Worm (Caenorhabditis elegans) whole organism, mixed stage, embryonic: ENCODE data around the gene R03D7.8.

ENCODE experiments used
- M03D4.4 ChIP-seq: sonication (generic microtip); optimal IDR thresholded peaks from 2 replicates; lab custom pipeline; 2017; ENCODE audit warnings: mild to moderate bottlenecking, missing genetic modification characterization, missing compliant biosample characterization
- bed-3 ChIP-seq: fragments of 200-800 bp; sonication (Bioruptor generic); optimal IDR thresholded peaks from 3 replicates; lab custom pipeline; 2018; ENCODE audit warnings: mild to moderate bottlenecking, missing genetic modification characterization, moderate library complexity, missing compliant biosample characterization
- blmp-1 ChIP-seq: fragments of 150-350 bp; optimal IDR thresholded peaks from 2 replicates; lab custom pipeline; 2014; ENCODE audit warnings: missing biosample characterization, missing genetic modification characterization
- ceh-39 ChIP-seq: fragments of 150-350 bp; optimal IDR thresholded peaks from 2 replicates; lab custom pipeline; 2014; ENCODE audit warnings: missing biosample characterization, missing genetic modification characterization
- ceh-43 ChIP-seq: fragments of 200-800 bp; sonication (Bioruptor generic); optimal IDR thresholded peaks from 2 replicates; lab custom pipeline; 2018; ENCODE audit warnings: mild to moderate bottlenecking, missing genetic modification characterization, moderate library complexity, missing compliant biosample characterization
- ceh-83 ChIP-seq: fragments of 200-800 bp; sonication (Bioruptor generic); optimal IDR thresholded peaks from 2 replicates; lab custom pipeline; 2018; ENCODE audit warnings: mild to moderate bottlenecking, missing genetic modification characterization, missing compliant biosample characterization
- ces-1 ChIP-seq: fragments of 150-350 bp; optimal IDR thresholded peaks from 2 replicates; lab custom pipeline; 2014; ENCODE audit warnings: missing biosample characterization, missing genetic modification reagents, missing genetic modification characterization
- cnd-1 ChIP-seq: fragments of 200-800 bp; sonication (Bioruptor generic); optimal IDR thresholded peaks from 2 replicates; lab custom pipeline; 2018; ENCODE audit warnings: mild to moderate bottlenecking, missing genetic modification characterization, missing compliant biosample characterization
- drap-1 ChIP-seq: fragments of 200-800 bp; sonication (Bioruptor generic); optimal IDR thresholded peaks from 3 replicates; lab custom pipeline; 2018; ENCODE audit warnings: mild to moderate bottlenecking, missing genetic modification characterization, missing compliant biosample characterization
- elt-1 ChIP-seq: sonication (generic microtip); optimal IDR thresholded peaks from 2 replicates; lab custom pipeline; 2017; ENCODE audit warnings: missing genetic modification characterization, mild to moderate bottlenecking, missing compliant biosample characterization, antibody characterized with exemption, moderate library complexity, borderline replicate concordance; ENCODE audit not compliant: insufficient read depth
- elt-3 ChIP-seq: fragments of 150-350 bp; optimal IDR thresholded peaks from 2 replicates; lab custom pipeline; 2014; ENCODE audit warnings: missing biosample characterization, missing genetic modification characterization
- flh-1 ChIP-seq: fragments of 200-800 bp; sonication (Bioruptor generic); optimal IDR thresholded peaks from 2 replicates; lab custom pipeline; 2018; ENCODE audit warnings: mild to moderate bottlenecking, missing genetic modification characterization, moderate library complexity, missing compliant biosample characterization
- ham-2 ChIP-seq: fragments of 200-800 bp; sonication (Bioruptor generic); optimal IDR thresholded peaks from 2 replicates; lab custom pipeline; 2018; ENCODE audit warnings: mild to moderate bottlenecking, missing genetic modification characterization, missing compliant biosample characterization
- lin-13 ChIP-seq: fragments of 150-350 bp; optimal IDR thresholded peaks from 2 replicates; lab custom pipeline; 2014; ENCODE audit warnings: missing biosample characterization, missing genetic modification characterization
- lin-32 ChIP-seq: fragments of 200-800 bp; sonication (Bioruptor generic); optimal IDR thresholded peaks from 2 replicates; lab custom pipeline; 2018; ENCODE audit warnings: mild to moderate bottlenecking, missing genetic modification characterization, missing compliant biosample characterization
- lsy-2 ChIP-seq: fragments of 150-350 bp; optimal IDR thresholded peaks from 2 replicates; lab custom pipeline; 2014; ENCODE audit warnings: missing biosample characterization, missing genetic modification characterization
- mab-5 ChIP-seq: fragments of 150-350 bp; optimal IDR thresholded peaks from 2 replicates; lab custom pipeline; 2014; ENCODE audit warnings: missing biosample characterization, missing genetic modification characterization
- mep-1 ChIP-seq: fragments of 150-350 bp; optimal IDR thresholded peaks from 2 replicates; lab custom pipeline; 2017; ENCODE audit warnings: missing biosample characterization, missing genetic modification reagents, missing genetic modification characterization, inconsistent platforms
- mls-2 ChIP-seq: sonication (generic microtip); optimal IDR thresholded peaks from 2 replicates; lab custom pipeline; 2016; ENCODE audit warnings: mild to moderate bottlenecking, missing genetic modification characterization, moderate library complexity, missing compliant biosample characterization
- nhr-12 ChIP-seq: fragments of 150-350 bp; optimal IDR thresholded peaks from 2 replicates; lab custom pipeline; 2014; ENCODE audit warnings: missing biosample characterization, missing genetic modification characterization
- nhr-2 ChIP-seq: fragments of 150-350 bp; optimal IDR thresholded peaks from 2 replicates; lab custom pipeline; 2014; ENCODE audit warnings: missing biosample characterization, missing genetic modification characterization
- nhr-237 ChIP-seq: fragments of 150-350 bp; optimal IDR thresholded peaks from 2 replicates; lab custom pipeline; 2014; ENCODE audit warnings: missing biosample characterization, missing genetic modification characterization
- nhr-76 ChIP-seq: sonication (generic microtip); optimal IDR thresholded peaks from 2 replicates; lab custom pipeline; 2017; ENCODE audit warnings: missing biosample characterization, missing genetic modification characterization
- sem-2 ChIP-seq: fragments of 200-800 bp; sonication (Bioruptor generic); optimal IDR thresholded peaks from 2 replicates; lab custom pipeline; 2018; ENCODE audit warnings: mild to moderate bottlenecking, missing genetic modification characterization, missing compliant biosample characterization
- snpc-4 ChIP-seq: fragments of 150-350 bp; optimal IDR thresholded peaks from 2 replicates; lab custom pipeline; 2014; ENCODE audit warnings: missing biosample characterization, missing genetic modification characterization
- sptf-1 ChIP-seq: sonication (generic microtip); optimal IDR thresholded peaks from 2 replicates; lab custom pipeline; 2017; ENCODE audit warnings: mild to moderate bottlenecking, missing genetic modification characterization, moderate library complexity, missing compliant biosample characterization
- unc-120 ChIP-seq: sonication (generic microtip); optimal IDR thresholded peaks from 2 replicates; lab custom pipeline; 2017; ENCODE audit warnings: missing genetic modification characterization, missing compliant biosample characterization; ENCODE audit not compliant: poor library complexity, severe bottlenecking
- unc-39 ChIP-seq: fragments of 150-350 bp; optimal IDR thresholded peaks from 2 replicates; lab custom pipeline; 2014; ENCODE audit warnings: missing biosample characterization, missing genetic modification characterization
- unc-62 ChIP-seq: fragments of 150-350 bp; optimal IDR thresholded peaks from 2 replicates; lab custom pipeline; 2014; ENCODE audit warnings: missing biosample characterization, missing genetic modification reagents, missing genetic modification characterization
- ztf-11 ChIP-seq: fragments of 150-350 bp; optimal IDR thresholded peaks from 2 replicates; lab custom pipeline; 2014; ENCODE audit warnings: missing biosample characterization, missing genetic modification characterization

The R03D7.8 gene

ce11 chrII:10956793-10957192, at the start of gene R03D7.8:
TSS of gene R03D7.8 (minus strand) at chrII:10956893.
- TF ChIP-seq nhr-237 = no peak
- TF ChIP-seq elt-3 (tag; lab: Kevin White, UChicago) = no peak
- TF ChIP-seq elt-1 (tag; lab: Kevin White, UChicago) = no peak
- TF ChIP-seq mab-5 (tag; lab: Kevin White, UChicago) = no peak
- no peak for TF ChIP-seq nhr-76 (tag; lab: Kevin White, UChicago)
- TF ChIP-seq ham-2 (GFP tag; lab: Kevin White, UChicago) = no peak
- TF ChIP-seq mls-2 (tag; lab: Kevin White, UChicago) = no peak
- TF ChIP-seq nhr-2 (tag; lab: Kevin White, UChicago) = no peak

ce11 chrII:11004381-11004780, 47.7 kb upstream of the R03D7.8 start:
- no peak for TF ChIP-seq nhr-12 (tag; lab: Kevin White, UChicago)
- no peak for TF ChIP-seq lin-13 (tag; lab: Kevin White, UChicago)

- TF ChIP-seq nhr-2 (tag; lab: Kevin White, UChicago) = no peak
- no peak for TF ChIP-seq drap-1 (GFP tag; lab: Kevin White, UChicago)
- peak; percentile 95 for TF ChIP-seq ces-1
- no peak for TF ChIP-seq lsy-2 (tag; lab: Kevin White, UChicago)
- no peak for TF ChIP-seq nhr-76 (tag; lab: Kevin White, UChicago)
- TF ChIP-seq unc-120 (tag; lab: Kevin White, UChicago) = no peak
- TF ChIP-seq flh-1 = no peak
- no peak for TF ChIP-seq lin-13 (tag; lab: Kevin White, UChicago)
These were observed 42.4 kb upstream of the R03D7.8 start for ce11 chrII:10999109-10999508.

- no peak for TF ChIP-seq ztf-11
- TF ChIP-seq sptf-1 (tag; lab: Kevin White, UChicago) = no peak
- TF ChIP-seq nhr-2 (tag; lab: Kevin White, UChicago) = no peak
- TF ChIP-seq nhr-237 = no peak
- no peak for TF ChIP-seq mep-1 (tag; lab: Kevin White, UChicago)
- no peak for TF ChIP-seq unc-39 (tag; lab: Kevin White, UChicago)
- TF ChIP-seq mls-2 (tag; lab: Kevin White, UChicago) = no peak
- no peak for TF ChIP-seq M03D4.4 (tag; lab: Kevin White, UChicago)
- TF ChIP-seq ceh-39 (tag; lab: Kevin White, UChicago) = no peak
- TF ChIP-seq, all 35 proteins: peak for 0
These were observed 38.9 kb upstream of the R03D7.8 start for ce11 chrII:10995600-10995999.

- TF ChIP-seq elt-3 (tag; lab: Kevin White, UChicago) (no peak), unc-39 (tag; lab: Kevin White, UChicago) (no peak), ceh-83 (peak; percentile 2), lin-13 (tag; lab: Kevin White, UChicago) (no peak)
These were observed 37.0 kb upstream of the R03D7.8 start for ce11 chrII:10993607-10994229.

- TF ChIP-seq snpc-4 (tag; lab: Kevin White, UChicago) (no peak), lin-32 (GFP tag; lab: Kevin White, UChicago) (peak; percentile 32), mls-2 (tag; lab: Kevin White, UChicago) (peak; percentile 67), ces-1 (peak; percentile 99), bed-3 (GFP tag; lab: Kevin White, UChicago) (no peak), ceh-83 (no peak), ceh-43 (GFP tag; lab: Kevin White, UChicago) (peak; percentile 63), cnd-1 (tag; lab: Kevin White, UChicago) (peak; percentile 1), sptf-1 (tag; lab: Kevin White, UChicago) (peak; percentile 50), lsy-2 (tag; lab: Kevin White, UChicago) (no peak), blmp-1 (tag; lab: Kevin White, UChicago) (no peak), mep-1 (tag; lab: Kevin White, UChicago) (peak; percentile 21), nhr-2 (tag; lab: Kevin White, UChicago) (peak; percentile 73), unc-62 (peak; percentile 46), sem-2 (GFP tag; lab: Kevin White, UChicago) (no peak), elt-1 (tag; lab: Kevin White, UChicago) (no peak), unc-39 (tag; lab: Kevin White, UChicago) (no peak)
These were observed 33.9 kb upstream of the R03D7.8 start for ce11 chrII:10990592-10990991.
